Fruit fly (Drosophila melanogaster): Measurements from ENCODE around the gene CG6833.

The CG6833 gene

DNA sequence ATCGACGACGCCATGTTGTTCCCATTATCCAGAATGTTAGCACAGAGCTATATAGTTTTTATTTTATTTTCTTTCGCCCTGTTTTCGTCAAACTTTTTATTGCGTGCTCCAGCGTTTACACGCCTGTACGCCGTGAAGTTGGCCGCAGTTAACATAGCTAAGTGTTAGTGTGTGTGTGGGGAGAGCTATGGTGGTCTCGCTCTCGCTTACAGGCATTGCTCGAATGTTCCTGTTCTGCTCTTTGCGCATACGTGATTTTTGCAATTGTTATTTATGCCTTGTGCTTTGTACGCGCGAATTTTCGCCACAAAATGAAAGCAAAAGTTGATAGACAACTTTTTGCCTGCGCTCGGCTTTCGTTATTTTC lies 47.0 kb upstream of the CG6833 start:
- TF ChIP-seq tj (GFP tag; optimal IDR thresholded peaks at IDR 0.05): peak; percentile 69
- TF ChIP-seq CG11617 (GFP tag; optimal IDR thresholded peaks at IDR 0.05): peak; percentile 23
- TF ChIP-seq CG7101 (tag; optimal IDR thresholded peaks at IDR 0.05): peak; percentile 35
- TF ChIP-seq CG1620 (GFP tag; optimal IDR thresholded peaks at IDR 0.05): no peak
- TF ChIP-seq CG33017 (tag; optimal IDR thresholded peaks at IDR 0.05): peak; percentile 41
- peak; percentile 35 for TF ChIP-seq cic (GFP tag; optimal IDR thresholded peaks at IDR 0.05)
- TF ChIP-seq pad (GFP tag; optimal IDR thresholded peaks at IDR 0.05): peak; percentile 65
- TF ChIP-seq Mnt (GFP tag; optimal IDR thresholded peaks at IDR 0.05): peak; percentile 19
- TF ChIP-seq CG12768 (GFP tag; optimal IDR thresholded peaks at IDR 0.05): no peak

DNA sequence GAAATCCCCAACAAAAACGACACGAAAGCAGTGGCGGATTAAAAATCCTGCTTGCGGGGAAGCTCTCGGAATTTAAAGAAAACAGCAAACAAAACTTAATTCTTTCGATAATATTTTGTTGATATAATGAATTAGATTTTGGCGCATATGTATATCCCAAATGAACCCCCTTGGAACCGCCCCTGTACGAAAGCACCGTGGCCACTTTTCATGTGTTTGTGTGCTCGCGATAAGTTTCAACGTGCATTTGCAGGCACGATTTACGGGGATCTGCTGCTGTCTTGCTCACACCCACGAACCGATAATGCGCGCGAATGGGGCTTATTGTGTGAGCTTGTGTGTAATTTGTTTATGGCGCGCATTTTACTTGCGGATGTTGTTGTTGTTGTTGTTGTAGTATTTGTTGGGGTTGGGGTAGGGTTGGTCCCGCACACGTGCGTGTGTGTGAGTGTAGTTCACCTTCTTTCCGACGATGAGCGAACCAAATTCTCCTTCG lies 46.0 kb upstream of the CG6833 start:
- TF ChIP-seq cnc (optimal IDR thresholded peaks at IDR 0.05) (no peak), bab1 (GFP tag; optimal IDR thresholded peaks at IDR 0.05) (peak; percentile 94), Hr96 (GFP tag; optimal IDR thresholded peaks at IDR 0.05) (peak; percentile 98), CG7045 (GFP tag; optimal IDR thresholded peaks at IDR 0.05) (peak; percentile 98), CG7101 (tag; optimal IDR thresholded peaks at IDR 0.05) (peak; percentile 99), Mnt (GFP tag; optimal IDR thresholded peaks at IDR 0.05) (peak; percentile 99), toe (GFP tag; optimal IDR thresholded peaks at IDR 0.05) (peak; percentile 96), CG5204 (GFP tag; optimal IDR thresholded peaks at IDR 0.05) (peak; percentile 98), CG14711 (tag; optimal IDR thresholded peaks at IDR 0.05) (peak; percentile 97), tj (GFP tag; optimal IDR thresholded peaks at IDR 0.05) (peak; percentile 90), CG11617 (GFP tag; optimal IDR thresholded peaks at IDR 0.05) (peak; percentile 98), Crg-1 (GFP tag; optimal IDR thresholded peaks at IDR 0.05) (peak; percentile 98), pad (GFP tag; optimal IDR thresholded peaks at IDR 0.05) (peak; percentile 94), CG12768 (GFP tag; optimal IDR thresholded peaks at IDR 0.05) (peak; percentile 99), CG1620 (GFP tag; optimal IDR thresholded peaks at IDR 0.05) (peak; percentile 97), kay (GFP tag; ENCODE audit: borderline replicate concordance) (peak; percentile 96), Clk (GFP tag; optimal IDR thresholded peaks at IDR 0.05) (peak; percentile 96), ovo (GFP tag; optimal IDR thresholded peaks at IDR 0.05) (peak; percentile 79), cic (GFP tag; optimal IDR thresholded peaks at IDR 0.05) (peak; percentile 99), CG33017 (tag; optimal IDR thresholded peaks at IDR 0.05) (peak; percentile 99)

DNA sequence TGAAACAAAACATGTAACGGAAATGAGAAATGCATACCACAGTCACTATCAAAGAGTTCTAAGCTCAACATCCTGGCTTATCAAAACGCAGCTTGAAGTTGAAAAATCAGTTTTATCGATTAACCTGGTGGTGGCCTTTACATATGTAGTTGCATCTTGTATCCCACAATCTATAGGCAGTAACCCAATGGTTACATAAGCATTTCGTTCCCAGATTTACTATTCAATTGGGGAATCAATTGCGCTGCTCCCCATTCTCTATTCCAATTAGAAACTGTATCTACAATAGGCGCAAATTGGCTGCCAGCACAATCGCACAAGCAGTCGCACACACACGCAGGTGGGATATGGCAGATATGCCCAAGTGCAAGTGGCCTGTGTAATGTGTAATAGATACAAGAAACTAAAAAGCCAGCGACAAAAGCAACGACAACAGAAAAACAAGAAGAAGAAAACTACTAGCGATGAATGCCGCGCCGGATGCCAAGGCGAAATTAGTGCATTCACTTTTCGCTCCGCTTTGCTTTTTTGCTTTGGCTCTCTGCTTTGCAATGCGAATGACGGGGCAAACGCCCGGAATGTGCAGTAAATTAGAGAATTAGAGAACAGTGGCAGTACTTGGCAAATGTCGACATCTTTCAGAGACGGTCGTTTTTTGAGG lies 45.2 kb upstream of the CG6833 start:
- no peak for TF ChIP-seq Clk (GFP tag; optimal IDR thresholded peaks at IDR 0.05)
- TF ChIP-seq CG7101 (tag; optimal IDR thresholded peaks at IDR 0.05): peak; percentile 32
- no peak for TF ChIP-seq CG7045 (GFP tag; optimal IDR thresholded peaks at IDR 0.05)
- no peak for TF ChIP-seq CG14711 (tag; optimal IDR thresholded peaks at IDR 0.05)
- peak; percentile 89 for TF ChIP-seq kay (GFP tag; ENCODE audit: borderline replicate concordance)
- no peak for TF ChIP-seq toe (GFP tag; optimal IDR thresholded peaks at IDR 0.05)
- TF ChIP-seq ovo (GFP tag; optimal IDR thresholded peaks at IDR 0.05): no peak
- TF ChIP-seq pad (GFP tag; optimal IDR thresholded peaks at IDR 0.05): no peak
- peak; percentile 36 for TF ChIP-seq CG12768 (GFP tag; optimal IDR thresholded peaks at IDR 0.05)
- no peak for TF ChIP-seq Hr96 (GFP tag; optimal IDR thresholded peaks at IDR 0.05)
- no peak for TF ChIP-seq CG1620 (GFP tag; optimal IDR thresholded peaks at IDR 0.05)
- no peak for TF ChIP-seq bab1 (GFP tag; optimal IDR thresholded peaks at IDR 0.05)
- peak; percentile 55 for TF ChIP-seq tj (GFP tag; optimal IDR thresholded peaks at IDR 0.05)
- TF ChIP-seq CG5204 (GFP tag; optimal IDR thresholded peaks at IDR 0.05): no peak
- TF ChIP-seq CG33017 (tag; optimal IDR thresholded peaks at IDR 0.05): peak; percentile 18
- TF ChIP-seq Mnt (GFP tag; optimal IDR thresholded peaks at IDR 0.05): peak; percentile 57
- TF ChIP-seq Crg-1 (GFP tag; optimal IDR thresholded peaks at IDR 0.05): no peak
- peak; percentile 79 for TF ChIP-seq cic (GFP tag; optimal IDR thresholded peaks at IDR 0.05)
- no peak for TF ChIP-seq cnc (optimal IDR thresholded peaks at IDR 0.05)
- TF ChIP-seq CG11617 (GFP tag; optimal IDR thresholded peaks at IDR 0.05): no peak

DNA sequence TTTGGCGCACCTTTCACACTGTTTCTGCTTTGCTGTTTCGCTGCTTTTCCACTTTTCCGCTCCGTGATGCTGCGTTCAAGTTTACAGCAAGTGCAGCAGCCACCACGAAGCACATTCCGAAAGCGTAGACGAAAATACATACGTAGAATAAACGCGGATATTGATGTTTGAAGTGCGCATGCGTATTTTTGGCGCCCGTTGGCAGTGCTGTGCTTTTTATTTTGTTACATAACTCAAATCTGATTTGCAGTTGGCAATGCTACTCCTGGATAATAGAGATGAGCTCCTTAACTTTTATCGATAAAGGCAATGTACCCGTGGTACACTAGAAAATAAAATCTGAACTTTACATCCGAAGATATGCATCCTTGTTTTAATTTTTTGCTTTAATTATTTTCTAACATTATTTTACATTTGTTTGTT lies 44.3 kb upstream of the CG6833 start:
- TF ChIP-seq CG7045 (GFP tag; optimal IDR thresholded peaks at IDR 0.05) (peak; percentile 17), CG11617 (GFP tag; optimal IDR thresholded peaks at IDR 0.05) (peak; percentile 14), CG14711 (tag; optimal IDR thresholded peaks at IDR 0.05) (peak; percentile 21), Mnt (GFP tag; optimal IDR thresholded peaks at IDR 0.05) (peak; percentile 47), ovo (GFP tag; optimal IDR thresholded peaks at IDR 0.05) (peak; percentile 21), Clk (GFP tag; optimal IDR thresholded peaks at IDR 0.05) (peak; percentile 16), CG33017 (tag; optimal IDR thresholded peaks at IDR 0.05) (no peak), cic (GFP tag; optimal IDR thresholded peaks at IDR 0.05) (peak; percentile 88), CG7101 (tag; optimal IDR thresholded peaks at IDR 0.05) (peak; percentile 23), Hr96 (GFP tag; optimal IDR thresholded peaks at IDR 0.05) (no peak), kay (GFP tag; ENCODE audit: borderline replicate concordance) (no peak), CG12768 (GFP tag; optimal IDR thresholded peaks at IDR 0.05) (peak; percentile 66), pad (GFP tag; optimal IDR thresholded peaks at IDR 0.05) (peak; percentile 4), bab1 (GFP tag; optimal IDR thresholded peaks at IDR 0.05) (peak; percentile 22)

dm6 chr3L:14025736-14026135 lies 25.3 kb upstream of the CG6833 start:
- no peak for TF ChIP-seq CG11617 (GFP tag; optimal IDR thresholded peaks at IDR 0.05)

- TF ChIP-seq cic (GFP tag; optimal IDR thresholded peaks at IDR 0.05) (no peak), CG1620 (GFP tag; optimal IDR thresholded peaks at IDR 0.05) (no peak)
Observed at dm6 chr3L:14027549-14027948, 23.5 kb upstream of the CG6833 start.

Measured in whole organism, adult.